Worm (Caenorhabditis elegans) whole organism, L4 larva: ENCODE data around the gene glt-7.

ENCODE experiments used
- F10B5.3 ChIP-seq: sonication (generic microtip); optimal IDR thresholded peaks from 2 replicates; lab custom pipeline; 2016; ENCODE audit warnings: mild to moderate bottlenecking, missing genetic modification characterization, missing compliant biosample characterization
- attf-4 ChIP-seq: sonication (generic microtip); optimal IDR thresholded peaks from 3 replicates; lab custom pipeline; 2017; ENCODE audit warnings: missing biosample characterization, missing genetic modification characterization
- ceh-20 ChIP-seq: fragments of 200-800 bp; sonication (Bioruptor generic); IDR thresholded peaks from 2 replicates; pipeline ENCODE4 v1.3.6; 2022; ENCODE audit warnings: missing genetic modification reagents, missing genetic modification characterization, missing compliant biosample characterization
- ceh-28 ChIP-seq: fragments of 150-350 bp; optimal IDR thresholded peaks from 2 replicates; lab custom pipeline; 2014; ENCODE audit warnings: missing biosample characterization, missing genetic modification reagents, missing genetic modification characterization
- ceh-44 ChIP-seq: fragments of 200-800 bp; sonication (Bioruptor generic); IDR thresholded peaks from 2 replicates; pipeline ENCODE4 v1.3.6; 2022; ENCODE audit warnings: missing genetic modification reagents, missing genetic modification characterization, missing compliant biosample characterization
- ces-1 ChIP-seq: fragments of 150-350 bp; sonication (generic microtip); optimal IDR thresholded peaks from 4 replicates; lab custom pipeline; 2014; ENCODE audit warnings: missing biosample characterization, missing genetic modification reagents, missing genetic modification characterization
- ctbp-1 ChIP-seq: fragments of 200-800 bp; sonication (Bioruptor generic); IDR thresholded peaks from 2 replicates; pipeline ENCODE4 v1.3.6; 2022; ENCODE audit warnings: missing genetic modification reagents, missing genetic modification characterization, missing compliant biosample characterization
- daf-12 ChIP-seq: fragments of 150-350 bp; optimal IDR thresholded peaks from 2 replicates; lab custom pipeline; 2014; ENCODE audit warnings: missing biosample characterization, missing genetic modification reagents, missing genetic modification characterization
- daf-16 ChIP-seq, 3 experiments: sonication (generic microtip); optimal IDR thresholded peaks; 2 replicates each; lab custom pipeline; 2016 to 2017; ENCODE audit warnings: missing genetic modification characterization in 3 of 3, missing genetic modification reagents in 3 of 3, mild to moderate bottlenecking in 2 of 3, missing compliant biosample characterization in 2 of 3, missing biosample characterization in 1 of 3, moderate library complexity in 1 of 3
- dmd-6 ChIP-seq: fragments of 200-800 bp; sonication (Bioruptor generic); IDR thresholded peaks from 2 replicates; pipeline ENCODE4 v1.3.6; 2022; ENCODE audit warnings: missing genetic modification reagents, missing genetic modification characterization, missing compliant biosample characterization
- dpl-1 ChIP-seq: fragments of 150-350 bp; optimal IDR thresholded peaks from 2 replicates; lab custom pipeline; 2014; ENCODE audit warnings: missing biosample characterization, missing genetic modification reagents, missing genetic modification characterization
- egl-43 ChIP-seq: fragments of 200-800 bp; sonication (Bioruptor generic); IDR thresholded peaks from 2 replicates; pipeline ENCODE4 v1.3.6; 2022; ENCODE audit warnings: missing genetic modification reagents, missing genetic modification characterization, missing compliant biosample characterization
- jun-1 ChIP-seq: fragments of 150-350 bp; optimal IDR thresholded peaks from 2 replicates; lab custom pipeline; 2014; ENCODE audit warnings: missing biosample characterization, missing genetic modification reagents, missing genetic modification characterization
- lim-7 ChIP-seq: fragments of 200-800 bp; sonication (Bioruptor generic); IDR thresholded peaks from 2 replicates; pipeline ENCODE4 v1.3.6; 2022; ENCODE audit warnings: missing genetic modification characterization, missing compliant biosample characterization
- lin-1 ChIP-seq: fragments of 200-800 bp; sonication (Bioruptor generic); IDR thresholded peaks from 2 replicates; pipeline ENCODE4 v1.3.6; 2022; ENCODE audit warnings: missing genetic modification reagents, missing genetic modification characterization, missing compliant biosample characterization
- madf-5 ChIP-seq, 2 experiments: fragments of 200-800 bp; sonication (Bioruptor generic); IDR thresholded peaks; 2 replicates each; pipeline ENCODE4 v1.3.6; 2022; ENCODE audit warnings: missing compliant biosample characterization in 2 of 2, missing genetic modification characterization in 2 of 2
- mxl-2 ChIP-seq: fragments of 200-800 bp; sonication (Bioruptor generic); conservative IDR thresholded peaks from 2 replicates; pipeline ENCODE4 v1.3.6; 2022; ENCODE audit warnings: missing genetic modification reagents, missing genetic modification characterization, missing compliant biosample characterization
- mxl-3 ChIP-seq: fragments of 200-800 bp; sonication (Bioruptor generic); optimal IDR thresholded peaks from 2 replicates; lab custom pipeline; 2018; ENCODE audit warnings: mild to moderate bottlenecking, missing genetic modification characterization, missing compliant biosample characterization
- nhr-10 ChIP-seq: fragments of 150-350 bp; optimal IDR thresholded peaks from 2 replicates; lab custom pipeline; 2014; ENCODE audit warnings: missing biosample characterization, missing genetic modification characterization
- nhr-237 ChIP-seq: sonication (generic microtip); optimal IDR thresholded peaks from 2 replicates; lab custom pipeline; 2017; ENCODE audit warnings: missing biosample characterization, missing genetic modification characterization
- nhr-25 ChIP-seq: sonication (generic microtip); optimal IDR thresholded peaks from 2 replicates; lab custom pipeline; 2017; ENCODE audit warnings: missing genetic modification characterization, mild to moderate bottlenecking, missing compliant biosample characterization, antibody characterized with exemption, moderate library complexity, borderline replicate concordance; ENCODE audit not compliant: insufficient read depth
- nhr-41 ChIP-seq: fragments of 200-800 bp; sonication (Bioruptor generic); IDR thresholded peaks from 2 replicates; pipeline ENCODE4 v1.3.6; 2022; ENCODE audit warnings: missing genetic modification reagents, missing genetic modification characterization, missing compliant biosample characterization
- nhr-48 ChIP-seq: sonication (generic microtip); optimal IDR thresholded peaks from 2 replicates; lab custom pipeline; 2016; ENCODE audit warnings: mild to moderate bottlenecking, missing genetic modification characterization, missing compliant biosample characterization
- pha-4 ChIP-seq, 2 experiments: fragments of 150-350 bp in 1 of 2; fragments of 200-800 bp in 1 of 2; sonication (Bioruptor generic) in 1 of 2; IDR thresholded peaks in 1 of 2; optimal IDR thresholded peaks in 1 of 2; 2 replicates each; pipeline versions ENCODE4 v1.3.6 to Lab custom; 2014 to 2022; ENCODE audit warnings: missing genetic modification characterization in 2 of 2, missing genetic modification reagents in 2 of 2, missing biosample characterization in 1 of 2, missing compliant biosample characterization in 1 of 2
- pqm-1 ChIP-seq: sonication (generic microtip); optimal IDR thresholded peaks from 2 replicates; lab custom pipeline; 2017; ENCODE audit warnings: missing biosample characterization, missing genetic modification characterization
- sdz-12 ChIP-seq: fragments of 200-800 bp; sonication (Bioruptor generic); optimal IDR thresholded peaks from 2 replicates; lab custom pipeline; 2018; ENCODE audit warnings: mild to moderate bottlenecking, missing genetic modification characterization, missing compliant biosample characterization
- set-16 ChIP-seq: fragments of 200-800 bp; sonication (Bioruptor generic); IDR thresholded peaks from 2 replicates; pipeline ENCODE4 v1.3.6; 2022; ENCODE audit warnings: missing genetic modification reagents, missing genetic modification characterization, missing compliant biosample characterization
- tra-1 ChIP-seq: fragments of 200-800 bp; sonication (Bioruptor generic); IDR thresholded peaks from 2 replicates; pipeline ENCODE4 v1.3.6; 2022; ENCODE audit warnings: missing genetic modification reagents, missing genetic modification characterization, missing compliant biosample characterization
- unc-39 ChIP-seq: sonication (generic microtip); optimal IDR thresholded peaks from 2 replicates; lab custom pipeline; 2017; ENCODE audit warnings: missing biosample characterization, missing genetic modification characterization
- unc-62 ChIP-seq, 3 experiments: fragments of 150-350 bp in 1 of 3; sonication (generic microtip); optimal IDR thresholded peaks in 2 of 3; peaks in 1 of 3; 1 replicate in 1 of 3; 2 replicates in 2 of 3; lab custom pipeline; 2014 to 2017; ENCODE audit warnings: missing biosample characterization in 3 of 3, missing genetic modification characterization in 3 of 3, missing genetic modification reagents in 3 of 3, missing genotype in 1 of 3
- zfp-2 ChIP-seq: sonication (generic microtip); optimal IDR thresholded peaks from 2 replicates; lab custom pipeline; 2016; ENCODE audit warnings: mild to moderate bottlenecking, missing genetic modification characterization, missing compliant biosample characterization

glt-7 gene

DNA sequence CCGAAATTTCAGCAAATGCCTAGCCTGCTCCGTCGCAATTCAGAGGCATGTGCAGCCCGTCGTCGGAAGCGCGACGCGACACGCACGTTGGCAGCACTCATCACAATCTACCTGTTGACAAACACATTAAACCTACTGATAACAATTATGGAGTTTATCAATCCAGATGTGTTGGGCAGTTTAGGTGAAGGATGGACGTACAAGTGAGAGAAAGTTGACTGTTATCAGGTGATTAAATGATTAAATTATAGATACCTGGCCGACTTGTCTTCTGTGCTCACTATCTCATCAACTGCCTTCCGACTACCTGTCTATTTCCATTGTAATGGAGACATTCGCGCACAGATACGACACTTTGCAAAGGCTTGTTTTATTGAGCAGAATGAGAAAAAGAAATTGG lies 20.0 kb downstream of the glt-7 start:
- TF ChIP-seq pqm-1 (tag; lab: Kevin White, UChicago) (peak; percentile 59), ceh-44 (GFP tag; lab: Robert Waterston, UW) (no peak), nhr-48 (tag; lab: Kevin White, UChicago) (peak; percentile 32), daf-12 (tag; lab: Kevin White, UChicago) (no peak), nhr-41 (GFP tag; lab: Robert Waterston, UW) (no peak), unc-62 (GFP tag; optimal IDR thresholded peaks at IDR 0.05 in 1 of 2; lab: Kevin White, UChicago) (peak in 1 of 2 experiments; percentile 31), unc-62 (tag; optimal IDR thresholded peaks at IDR 0.05; lab: Kevin White, UChicago) (no peak), nhr-237 (no peak), ceh-20 (0 out of 2 replicates have a peak, but pooled peaks have one; percentile 40), daf-16 (GFP tag; optimal IDR thresholded peaks at IDR 0.05; lab: Kevin White, UChicago) (peak in 1 of 2 experiments; percentile 70), daf-16 (tag; optimal IDR thresholded peaks at IDR 0.05; lab: Kevin White, UChicago) (peak; percentile 83), sdz-12 (GFP tag; lab: Kevin White, UChicago) (no peak), dmd-6 (GFP tag; lab: Robert Waterston, UW) (peak; percentile 91), mxl-3 (GFP tag; lab: Kevin White, UChicago) (peak; percentile 46), tra-1 (GFP tag; lab: Robert Waterston, UW) (peak; percentile 91), lin-1 (GFP tag; lab: Robert Waterston, UW) (peak; percentile 90)
- TF ChIP-seq, all 104 proteins: peak for 9

DNA sequence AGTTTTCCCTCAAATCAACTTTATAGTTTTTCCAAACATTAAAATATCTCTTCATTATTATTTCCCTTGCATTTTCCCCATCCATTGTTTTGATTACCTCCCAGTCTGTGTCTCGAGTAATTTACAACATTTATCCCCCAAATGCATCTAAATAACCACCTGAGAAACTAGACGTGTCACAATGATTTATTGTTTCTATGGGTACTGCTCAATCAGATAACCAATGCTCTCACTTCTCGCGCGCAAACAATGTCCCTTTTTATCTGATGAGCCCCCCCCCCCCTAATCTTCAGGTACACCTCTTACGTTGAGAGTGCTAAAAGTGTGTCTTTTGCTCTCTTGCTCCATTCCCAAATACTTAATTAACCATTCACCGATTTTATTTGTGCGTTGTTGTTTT lies 22.1 kb downstream of the glt-7 start:
- TF ChIP-seq jun-1 (tag; lab: Kevin White, UChicago) (no peak), unc-62 (GFP tag; optimal IDR thresholded peaks at IDR 0.05 in 1 of 2; lab: Kevin White, UChicago) (peak in 1 of 2 experiments; percentile 23), unc-62 (tag; optimal IDR thresholded peaks at IDR 0.05; lab: Kevin White, UChicago) (no peak)

ce11 chrIV:558735-559284 lies 26.9 kb downstream of the glt-7 start, which contains the start of gene efn-4:
Gene efn-4, plus strand, starts transcription at chrIV:559234.
- TF ChIP-seq mxl-2 (GFP tag; lab: Robert Waterston, UW) (no peak), set-16 (GFP tag; lab: Robert Waterston, UW) (peak; percentile 69), madf-5 (GFP tag; IDR thresholded peaks at IDR 0.05; lab: Robert Waterston, UW) (no peak)

ce11 chrIV:560314-560713 lies 28.4 kb downstream of the glt-7 start:
- TF ChIP-seq nhr-10 (tag; lab: Kevin White, UChicago), result no peak
- peak in 1 of 2 experiments; percentile 76 for TF ChIP-seq unc-62 (GFP tag; optimal IDR thresholded peaks at IDR 0.05 in 1 of 2; lab: Kevin White, UChicago)
- no peak for TF ChIP-seq unc-62 (tag; optimal IDR thresholded peaks at IDR 0.05; lab: Kevin White, UChicago)

ce11 chrIV:560780-561179 lies 28.8 kb downstream of the glt-7 start:
- TF ChIP-seq zfp-2 (tag; lab: Kevin White, UChicago) (no peak), ceh-28 (tag; lab: Kevin White, UChicago) (no peak), egl-43 (GFP tag; lab: Robert Waterston, UW) (no peak), unc-62 (GFP tag; optimal IDR thresholded peaks at IDR 0.05 in 1 of 2; lab: Kevin White, UChicago) (peak in 1 of 2 experiments; percentile 83), unc-62 (tag; optimal IDR thresholded peaks at IDR 0.05; lab: Kevin White, UChicago) (no peak)

DNA sequence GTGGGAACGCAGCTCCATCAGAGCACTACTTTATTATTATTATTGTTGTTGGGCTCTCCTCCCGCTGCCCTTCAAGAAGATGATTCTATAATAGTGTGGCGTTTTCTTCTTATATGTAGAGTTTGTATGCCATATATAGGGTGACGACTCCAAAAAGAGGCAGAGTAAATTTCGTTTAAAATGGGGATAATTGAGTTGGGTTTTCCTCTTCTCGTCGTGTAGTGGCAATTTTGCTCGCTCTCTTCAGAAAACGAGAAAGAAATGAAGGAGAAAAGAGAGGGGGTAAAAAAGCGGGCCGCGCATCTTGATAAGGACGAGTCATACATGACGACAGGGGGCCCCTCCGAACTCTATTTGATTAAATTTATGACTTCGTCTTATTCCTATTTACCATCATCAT lies 31.5 kb downstream of the glt-7 start:
- TF ChIP-seq pha-4 (GFP tag; IDR thresholded peaks at IDR 0.05; lab: Robert Waterston, UW), result no peak
- no peak for TF ChIP-seq pha-4 (tag; optimal IDR thresholded peaks at IDR 0.05; lab: Kevin White, UChicago)
- TF ChIP-seq nhr-25 (tag; lab: Kevin White, UChicago), result no peak
- TF ChIP-seq ctbp-1 (GFP tag; lab: Robert Waterston, UW), result 0 out of 2 replicates have a peak, but pooled peaks have one; percentile 23
- TF ChIP-seq ces-1, result peak; percentile 72
- TF ChIP-seq F10B5.3 (tag; lab: Kevin White, UChicago), result no peak
- TF ChIP-seq attf-4 (tag; lab: Kevin White, UChicago), result no peak
- no peak for TF ChIP-seq madf-5 (GFP tag; IDR thresholded peaks at IDR 0.05; lab: Robert Waterston, UW)
- TF ChIP-seq dpl-1 (GFP tag; lab: Kevin White, UChicago), result no peak
- no peak for TF ChIP-seq unc-39 (tag; lab: Kevin White, UChicago)
- no peak for TF ChIP-seq lim-7 (GFP tag; lab: Robert Waterston, UW)
